Worm (Caenorhabditis elegans): ENCODE results near the gene ugt-15.

DNA sequence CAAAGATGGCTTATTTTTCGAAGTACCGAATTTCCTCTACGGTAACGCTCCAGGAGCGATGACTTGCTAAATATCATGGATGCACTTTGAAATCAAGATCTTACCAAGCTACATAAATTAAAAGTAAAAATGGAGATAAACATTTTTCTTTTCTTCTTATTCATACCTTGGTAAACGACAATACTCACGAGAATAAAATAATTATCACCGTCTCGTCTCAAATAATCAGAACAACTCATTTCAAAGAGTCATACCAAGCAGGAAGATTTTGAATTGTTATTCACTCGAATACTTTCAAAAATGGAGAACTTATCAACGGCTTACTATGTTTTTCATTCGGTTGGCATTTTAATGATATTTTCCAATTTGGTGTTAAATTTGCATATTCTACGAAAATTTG lies 24.0 kb upstream of the ugt-15 start, which contains the start of gene srbc-45:
- no peak for TF ChIP-seq ztf-29 (GFP tag; IDR thresholded peaks at IDR 0.05)
- TF ChIP-seq ref-1 (GFP tag; conservative IDR thresholded peaks at IDR 0.05) = no peak
- TF ChIP-seq flt-1 (GFP tag; IDR thresholded peaks at IDR 0.05) = no peak
- TF ChIP-seq T22C8.4 (GFP tag; IDR thresholded peaks at IDR 0.05) = no peak
- no peak for TF ChIP-seq ztf-23 (GFP tag; IDR thresholded peaks at IDR 0.05)
- no peak for TF ChIP-seq cog-1 (tag; optimal IDR thresholded peaks at IDR 0.05)
- no peak for TF ChIP-seq tab-1 (GFP tag; IDR thresholded peaks at IDR 0.05)
- TF ChIP-seq med-1 (GFP tag; optimal IDR thresholded peaks at IDR 0.05; ENCODE audit: insufficient read depth) = no peak

All from whole organism, midembryonic.